Fruit fly (Drosophila melanogaster): Measurements from ENCODE around the gene eff.

dm6 chr3R:14721942-14722939 lies 18.9 kb downstream of the eff start:
- no peak for TF ChIP-seq Sin3A (optimal IDR thresholded peaks at IDR 0.05)
- TF ChIP-seq ttk (optimal IDR thresholded peaks at IDR 0.05) = no peak
- TF ChIP-seq h (optimal IDR thresholded peaks at IDR 0.05) = no peak
- TF ChIP-seq Myc (optimal IDR thresholded peaks at IDR 0.05) = no peak
